Worm (Caenorhabditis elegans) whole organism, late embryonic: ENCODE measurements around the gene ugt-13.

Source experiments
- C08G9.2 ChIP-seq: sonication (generic microtip); optimal IDR thresholded peaks from 2 replicates; lab custom pipeline; 2016; ENCODE audit warnings: mild to moderate bottlenecking, missing genetic modification characterization, moderate library complexity, missing compliant biosample characterization
- Y22D7AL.16 ChIP-seq: sonication (generic microtip); optimal IDR thresholded peaks from 2 replicates; lab custom pipeline; 2016; ENCODE audit warnings: missing genetic modification characterization, missing compliant biosample characterization
- ahr-1 ChIP-seq: sonication (generic microtip); optimal IDR thresholded peaks from 2 replicates; lab custom pipeline; 2016; ENCODE audit warnings: missing genetic modification characterization, missing compliant biosample characterization
- ama-1 ChIP-seq: fragments of 150-350 bp; optimal IDR thresholded peaks from 2 replicates; lab custom pipeline; 2014
- ceh-14 ChIP-seq: sonication (generic microtip); optimal IDR thresholded peaks from 2 replicates; lab custom pipeline; 2016; ENCODE audit warnings: missing genotype, missing genetic modification characterization, missing compliant biosample characterization
- ceh-18 ChIP-seq: sonication (generic microtip); optimal IDR thresholded peaks from 2 replicates; lab custom pipeline; 2016; ENCODE audit warnings: missing genetic modification characterization, missing compliant biosample characterization
- ceh-19 ChIP-seq: fragments of 200-800 bp; sonication (Bioruptor generic); optimal IDR thresholded peaks from 2 replicates; lab custom pipeline; 2018; ENCODE audit warnings: mild to moderate bottlenecking, missing genetic modification characterization, missing compliant biosample characterization
- ceh-30 ChIP-seq: fragments of 150-350 bp; optimal IDR thresholded peaks from 2 replicates; lab custom pipeline; 2014; ENCODE audit warnings: missing biosample characterization, missing genetic modification characterization
- ceh-34 ChIP-seq: sonication (generic microtip); optimal IDR thresholded peaks from 2 replicates; lab custom pipeline; 2016; ENCODE audit warnings: mild to moderate bottlenecking, missing genetic modification characterization, missing compliant biosample characterization
- ceh-45 ChIP-seq: fragments of 200-800 bp; sonication (Bioruptor generic); IDR thresholded peaks from 2 replicates; pipeline ENCODE4 v1.3.6; 2022; ENCODE audit warnings: missing genetic modification reagents, missing genetic modification characterization, missing compliant biosample characterization
- che-1 ChIP-seq: sonication (generic microtip); optimal IDR thresholded peaks from 2 replicates; lab custom pipeline; 2016; ENCODE audit warnings: mild to moderate bottlenecking, missing genetic modification characterization, missing compliant biosample characterization
- dmd-4 ChIP-seq: sonication (generic microtip); optimal IDR thresholded peaks from 2 replicates; lab custom pipeline; 2016; ENCODE audit warnings: borderline replicate concordance, missing genetic modification characterization, missing compliant biosample characterization
- dve-1 ChIP-seq: sonication (generic microtip); optimal IDR thresholded peaks from 2 replicates; lab custom pipeline; 2017; ENCODE audit warnings: antibody characterized with exemption, mild to moderate bottlenecking, missing genetic modification characterization, missing compliant biosample characterization
- elt-2 ChIP-seq: sonication (generic microtip); optimal IDR thresholded peaks from 2 replicates; lab custom pipeline; 2016; ENCODE audit warnings: missing genetic modification reagents, missing genetic modification characterization, missing compliant biosample characterization
- elt-4 ChIP-seq: sonication (generic microtip); optimal IDR thresholded peaks from 2 replicates; lab custom pipeline; 2016; ENCODE audit warnings: missing genetic modification characterization, missing compliant biosample characterization
- eyg-1 ChIP-seq: sonication (generic microtip); optimal IDR thresholded peaks from 2 replicates; lab custom pipeline; 2016; ENCODE audit warnings: missing genotype, missing genetic modification characterization, missing compliant biosample characterization
- fkh-6 ChIP-seq: sonication (generic microtip); optimal IDR thresholded peaks from 2 replicates; lab custom pipeline; 2016; ENCODE audit warnings: missing genetic modification characterization, missing compliant biosample characterization
- gmeb-2 ChIP-seq: sonication (generic microtip); optimal IDR thresholded peaks from 2 replicates; lab custom pipeline; 2016; ENCODE audit warnings: missing genetic modification characterization, inconsistent platforms, missing compliant biosample characterization
- hlh-13 ChIP-seq: fragments of 200-800 bp; sonication (Bioruptor generic); optimal IDR thresholded peaks from 2 replicates; lab custom pipeline; 2018; ENCODE audit warnings: mild to moderate bottlenecking, missing genetic modification characterization, missing compliant biosample characterization
- hlh-15 ChIP-seq: sonication (generic microtip); optimal IDR thresholded peaks from 2 replicates; lab custom pipeline; 2016; ENCODE audit warnings: missing genetic modification characterization, missing compliant biosample characterization
- hlh-30 ChIP-seq: sonication (generic microtip); optimal IDR thresholded peaks from 2 replicates; lab custom pipeline; 2017; ENCODE audit warnings: antibody characterized with exemption, missing genetic modification characterization, missing compliant biosample characterization; ENCODE audit not compliant: insufficient read depth
- hlh-6 ChIP-seq: sonication (generic microtip); optimal IDR thresholded peaks from 2 replicates; lab custom pipeline; 2016; ENCODE audit warnings: missing genotype, missing genetic modification characterization, missing compliant biosample characterization
- hlh-8 ChIP-seq: sonication (generic microtip); optimal IDR thresholded peaks from 2 replicates; lab custom pipeline; 2016; ENCODE audit warnings: missing genotype, missing genetic modification characterization, missing compliant biosample characterization
- lim-6 ChIP-seq: sonication (generic microtip); optimal IDR thresholded peaks from 2 replicates; lab custom pipeline; 2016; ENCODE audit warnings: missing genetic modification characterization, missing compliant biosample characterization
- lin-11 ChIP-seq: fragments of 200-800 bp; sonication (Bioruptor generic); optimal IDR thresholded peaks from 2 replicates; lab custom pipeline; 2018; ENCODE audit warnings: mild to moderate bottlenecking, missing genetic modification characterization, missing compliant biosample characterization
- madf-2 ChIP-seq: sonication (generic microtip); optimal IDR thresholded peaks from 2 replicates; lab custom pipeline; 2017; ENCODE audit warnings: missing genetic modification characterization, missing compliant biosample characterization
- mec-3 ChIP-seq: sonication (generic microtip); optimal IDR thresholded peaks from 2 replicates; lab custom pipeline; 2016; ENCODE audit warnings: borderline replicate concordance, missing genetic modification characterization, missing compliant biosample characterization
- nhr-11 ChIP-seq: fragments of 150-350 bp; optimal IDR thresholded peaks from 2 replicates; lab custom pipeline; 2014; ENCODE audit warnings: missing biosample characterization, missing genetic modification characterization
- nhr-232 ChIP-seq: sonication (generic microtip); optimal IDR thresholded peaks from 2 replicates; lab custom pipeline; 2016; ENCODE audit warnings: missing genetic modification characterization, missing compliant biosample characterization
- pag-3 ChIP-seq: sonication (generic microtip); optimal IDR thresholded peaks from 2 replicates; lab custom pipeline; 2016; ENCODE audit warnings: missing compliant biosample characterization, missing genetic modification characterization, borderline replicate concordance
- pat-9 ChIP-seq: fragments of 200-800 bp; sonication (Bioruptor generic); optimal IDR thresholded peaks from 2 replicates; lab custom pipeline; 2018; ENCODE audit warnings: mild to moderate bottlenecking, missing genetic modification characterization, moderate library complexity, missing compliant biosample characterization
- pha-2 ChIP-seq: sonication (generic microtip); optimal IDR thresholded peaks from 2 replicates; lab custom pipeline; 2017; ENCODE audit warnings: mild to moderate bottlenecking, missing genetic modification characterization, missing compliant biosample characterization
- pqm-1 ChIP-seq: sonication (generic microtip); optimal IDR thresholded peaks from 2 replicates; lab custom pipeline; 2016; ENCODE audit warnings: missing genetic modification characterization, missing compliant biosample characterization
- syd-9 ChIP-seq: sonication (generic microtip); optimal IDR thresholded peaks from 2 replicates; lab custom pipeline; 2016; ENCODE audit warnings: mild to moderate bottlenecking, missing genetic modification characterization, moderate library complexity, missing compliant biosample characterization
- unc-55 ChIP-seq: sonication (generic microtip); optimal IDR thresholded peaks from 2 replicates; lab custom pipeline; 2017; ENCODE audit warnings: missing biosample characterization, missing genetic modification reagents, missing genetic modification characterization
- unc-86 ChIP-seq: sonication (generic microtip); optimal IDR thresholded peaks from 2 replicates; lab custom pipeline; 2016; ENCODE audit warnings: missing genetic modification characterization, missing compliant biosample characterization
- zip-5 ChIP-seq: sonication (generic microtip); optimal IDR thresholded peaks from 2 replicates; lab custom pipeline; 2016; ENCODE audit warnings: missing genetic modification characterization, missing compliant biosample characterization

Gene ugt-13

DNA sequence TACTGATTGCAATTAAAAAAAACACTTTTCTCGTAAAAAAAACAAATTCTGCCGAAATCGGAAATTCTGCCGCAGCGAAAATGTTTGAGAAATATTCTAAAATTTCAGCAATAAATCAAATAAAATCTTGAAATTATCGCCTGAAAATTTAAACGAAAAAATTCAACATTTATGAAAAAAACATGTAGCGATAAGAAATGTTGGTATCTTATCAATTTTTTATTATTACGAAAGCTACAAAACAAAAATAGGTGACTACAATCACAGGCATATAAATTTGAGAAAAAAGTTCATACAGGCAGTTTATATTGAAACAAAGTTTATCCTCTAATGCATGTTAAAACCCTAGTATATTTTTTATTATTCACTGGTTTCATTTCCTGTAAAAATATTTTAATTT is 2.7 kb upstream of the ugt-13 start, which contains the start of gene ugt-14:
Gene ugt-14 (plus strand): TSS at position 301 of the 400 bp plus-strand sequence.
- TF ChIP-seq nhr-11 (tag; lab: Kevin White, UChicago): no peak
- TF ChIP-seq pqm-1 (tag; lab: Kevin White, UChicago): no peak
- no peak for TF ChIP-seq pha-2 (tag; lab: Kevin White, UChicago)
- no peak for TF ChIP-seq hlh-15 (tag; lab: Kevin White, UChicago)
- TF ChIP-seq hlh-8 (tag; lab: Kevin White, UChicago): no peak
- TF ChIP-seq ceh-45 (GFP tag; lab: Robert Waterston, UW): no peak
- no peak for TF ChIP-seq pat-9 (tag; lab: Kevin White, UChicago)
- no peak for TF ChIP-seq unc-86 (tag; lab: Kevin White, UChicago)
- no peak for TF ChIP-seq ceh-34 (tag; lab: Kevin White, UChicago)
- TF ChIP-seq gmeb-2 (tag; lab: Kevin White, UChicago): no peak
- no peak for TF ChIP-seq elt-2
- no peak for TF ChIP-seq ceh-14 (tag; lab: Kevin White, UChicago)
- no peak for TF ChIP-seq fkh-6
- TF ChIP-seq dmd-4: no peak
- TF ChIP-seq elt-4: no peak
- TF ChIP-seq hlh-6 (tag; lab: Kevin White, UChicago): no peak
- TF ChIP-seq ceh-19 (GFP tag; lab: Kevin White, UChicago): no peak
- no peak for TF ChIP-seq unc-55 (GFP tag; lab: Kevin White, UChicago)
- TF ChIP-seq, all 69 proteins: peak for 0

DNA sequence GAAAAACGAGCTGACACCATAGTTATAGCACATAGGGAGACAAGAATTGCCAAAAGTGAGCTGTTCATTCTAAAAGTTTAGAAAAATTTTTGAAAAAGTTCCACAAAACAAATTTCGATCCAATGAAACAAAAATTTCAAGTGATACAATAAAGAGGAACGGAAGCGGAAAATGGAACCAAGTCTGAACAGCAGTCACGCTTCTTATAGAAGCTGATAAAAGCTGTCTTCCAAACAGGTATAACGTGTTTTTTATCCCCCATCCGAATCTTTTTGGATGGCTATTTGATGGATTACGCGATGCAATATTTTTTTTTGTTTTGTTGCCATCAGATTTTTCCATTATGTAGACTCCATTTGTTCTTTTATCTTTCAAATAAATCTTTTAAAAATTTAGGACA is 3.6 kb downstream of the ugt-13 start, which contains the start of gene H23N18.5:
Gene H23N18.5 (minus strand): TSS at position 69 of the 400 bp plus-strand sequence.
- TF ChIP-seq hlh-8 (tag; lab: Kevin White, UChicago) (no peak), mec-3 (tag; lab: Kevin White, UChicago) (no peak), hlh-13 (GFP tag; lab: Kevin White, UChicago) (no peak), ama-1 (lab: Kevin White, UChicago) (no peak), ahr-1 (tag; lab: Kevin White, UChicago) (no peak), eyg-1 (tag; lab: Kevin White, UChicago) (no peak), hlh-6 (tag; lab: Kevin White, UChicago) (no peak), lin-11 (tag; lab: Kevin White, UChicago) (no peak), Y22D7AL.16 (tag; lab: Kevin White, UChicago) (no peak), pag-3 (tag; lab: Kevin White, UChicago) (no peak), dve-1 (tag; lab: Kevin White, UChicago) (no peak), dmd-4 (no peak), ceh-14 (tag; lab: Kevin White, UChicago) (no peak), unc-55 (GFP tag; lab: Kevin White, UChicago) (no peak), zip-5 (tag; lab: Kevin White, UChicago) (no peak), madf-2 (tag; lab: Kevin White, UChicago) (no peak), gmeb-2 (tag; lab: Kevin White, UChicago) (no peak)

DNA sequence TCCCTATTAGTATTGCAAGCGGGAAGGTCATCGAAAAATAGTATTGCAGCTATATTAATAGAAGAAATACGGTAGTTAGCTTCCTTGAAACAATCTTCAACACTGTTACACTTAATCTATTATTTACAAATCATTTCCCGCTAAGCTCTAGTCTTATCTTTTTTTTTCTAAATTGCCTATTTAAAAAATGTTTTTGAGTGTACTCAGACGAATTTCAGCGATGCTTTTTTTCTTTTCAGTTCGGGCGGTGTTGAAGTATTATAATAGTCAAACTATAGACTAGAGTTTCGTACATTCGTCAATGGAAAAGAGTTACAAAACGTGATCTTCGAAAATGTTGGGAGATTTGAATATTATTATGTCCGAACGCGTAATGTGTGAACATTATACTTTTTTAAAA is 5.2 kb downstream of the ugt-13 start:
- TF ChIP-seq che-1 (no peak), dmd-4 (no peak), mec-3 (tag; lab: Kevin White, UChicago) (no peak), ceh-18 (tag; lab: Kevin White, UChicago) (no peak), ceh-30 (no peak), syd-9 (tag; lab: Kevin White, UChicago) (no peak), nhr-232 (tag; lab: Kevin White, UChicago) (no peak), ceh-19 (GFP tag; lab: Kevin White, UChicago) (no peak), Y22D7AL.16 (tag; lab: Kevin White, UChicago) (no peak), nhr-11 (tag; lab: Kevin White, UChicago) (no peak), lin-11 (tag; lab: Kevin White, UChicago) (no peak), hlh-6 (tag; lab: Kevin White, UChicago) (no peak), unc-55 (GFP tag; lab: Kevin White, UChicago) (no peak), lim-6 (tag; lab: Kevin White, UChicago) (no peak), madf-2 (tag; lab: Kevin White, UChicago) (no peak), hlh-30 (tag; lab: Kevin White, UChicago) (no peak), C08G9.2 (tag; lab: Kevin White, UChicago) (no peak)
